Fruit fly (Drosophila melanogaster): ENCODE measurements around the gene CG31908.

dm6 chr2L:7009807-7010470 lies 17.2 kb downstream of the CG31908 start, which contains the start of gene uif:
- TF ChIP-seq fru (GFP tag; optimal IDR thresholded peaks at IDR 0.05) (no peak), CG9705 (GFP tag; optimal IDR thresholded peaks at IDR 0.05) (no peak), rgr (GFP tag; optimal IDR thresholded peaks at IDR 0.05) (no peak), psq (GFP tag; optimal IDR thresholded peaks at IDR 0.05) (peak; percentile 92), jim (GFP tag; optimal IDR thresholded peaks at IDR 0.05) (no peak), woc (GFP tag; optimal IDR thresholded peaks at IDR 0.05) (no peak)
